Worm (Caenorhabditis elegans): ENCODE results near the gene srb-17.

ce11 chrIV:10472478-10472877 lies 15.4 kb upstream of the srb-17 start, which contains the start of gene bgnt-1.1:
- TF ChIP-seq blmp-1 (tag; optimal IDR thresholded peaks at IDR 0.05; ENCODE audit: insufficient read depth) (no peak), lin-39 (tag; optimal IDR thresholded peaks at IDR 0.05) (no peak), ztf-11 (tag; optimal IDR thresholded peaks at IDR 0.05) (no peak), zag-1 (tag; optimal IDR thresholded peaks at IDR 0.05) (no peak), nhr-23 (tag; optimal IDR thresholded peaks at IDR 0.05) (no peak), ztf-4 (tag; optimal IDR thresholded peaks at IDR 0.05) (no peak), lin-13 (GFP tag; optimal IDR thresholded peaks at IDR 0.05) (no peak)
